Fruit fly (Drosophila melanogaster) whole organism: ENCODE measurements around the gene CG13965.

Experiments
- CG8478 ChIP-seq: fragments of >200 bp; optimal IDR thresholded peaks from 2 replicates; lab custom pipeline; 2018; ENCODE audit warnings: inconsistent platforms
- EcR ChIP-seq, 2 experiments: fragments of >200 bp; optimal IDR thresholded peaks; 2 replicates each; lab custom pipeline; 2017; ENCODE audit warnings: missing biosample characterization in 2 of 2, missing genetic modification characterization in 2 of 2, missing genetic modification reagents in 2 of 2
- pan ChIP-seq: fragments of >200 bp; optimal IDR thresholded peaks from 2 replicates; lab custom pipeline; 2017
- psq ChIP-seq: fragments of >200 bp; optimal IDR thresholded peaks from 2 replicates; lab custom pipeline; 2017
- usp ChIP-seq: fragments of >200 bp; optimal IDR thresholded peaks from 2 replicates; lab custom pipeline; 2017; ENCODE audit warnings: missing biosample characterization, missing genetic modification characterization, mixed read lengths

dm6 chr2L:20005064-20005463 lies 42.9 kb upstream of the CG13965 start:
- no peak for TF ChIP-seq psq
- no peak for TF ChIP-seq pan (lab: Kevin White, UChicago)
- TF ChIP-seq EcR (GFP tag; optimal IDR thresholded peaks at IDR 0.05; lab: Kevin White, UChicago) = no peak
- no peak for TF ChIP-seq usp (GFP tag; lab: Kevin White, UChicago)
- TF ChIP-seq CG8478 = no peak
